Worm (Caenorhabditis elegans) whole organism, L4 larva: Measurements from ENCODE around the gene Y39B6A.34.
A peak's percentile ranks its signal among the peaks of the same experiment; 100 is the strongest.

ENCODE experiments used
- D1046.2 ChIP-seq: fragments of 200-800 bp; sonication (Bioruptor generic); IDR thresholded peaks from 2 replicates; pipeline ENCODE4 v1.3.6; 2022; ENCODE audit warnings: missing genetic modification characterization, missing compliant biosample characterization
- F10B5.3 ChIP-seq: sonication (generic microtip); optimal IDR thresholded peaks from 2 replicates; lab custom pipeline; 2016; ENCODE audit warnings: mild to moderate bottlenecking, missing genetic modification characterization, missing compliant biosample characterization
- F26F4.8 ChIP-seq: fragments of 200-800 bp; sonication (Bioruptor generic); conservative IDR thresholded peaks from 2 replicates; pipeline ENCODE4 v1.3.6; 2022; ENCODE audit warnings: missing genetic modification characterization, missing compliant biosample characterization
- Y105C5A.15 ChIP-seq: fragments of 200-800 bp; sonication (Bioruptor generic); IDR thresholded peaks from 2 replicates; pipeline ENCODE4 v1.3.6; 2022; ENCODE audit warnings: missing genetic modification characterization, missing compliant biosample characterization
- Y48G9A.11 ChIP-seq: fragments of 200-800 bp; sonication (Bioruptor generic); IDR thresholded peaks from 2 replicates; pipeline ENCODE4 v1.3.6; 2022; ENCODE audit warnings: missing genetic modification reagents, missing genetic modification characterization, missing compliant biosample characterization
- aha-1 ChIP-seq: fragments of 150-350 bp; peaks from one replicate; lab custom pipeline; 2014; ENCODE audit warnings: missing biosample characterization, missing genetic modification characterization
- ceh-32 ChIP-seq: sonication (generic microtip); optimal IDR thresholded peaks from 2 replicates; lab custom pipeline; 2016; ENCODE audit warnings: mild to moderate bottlenecking, missing genetic modification characterization, missing compliant biosample characterization; ENCODE audit not compliant: poor library complexity
- ceh-44 ChIP-seq: fragments of 200-800 bp; sonication (Bioruptor generic); IDR thresholded peaks from 2 replicates; pipeline ENCODE4 v1.3.6; 2022; ENCODE audit warnings: missing genetic modification reagents, missing genetic modification characterization, missing compliant biosample characterization
- ceh-82 ChIP-seq: sonication (generic microtip); optimal IDR thresholded peaks from 2 replicates; lab custom pipeline; 2017; ENCODE audit warnings: missing biosample characterization, missing genetic modification characterization
- cey-2 ChIP-seq: sonication (generic microtip); optimal IDR thresholded peaks from 3 replicates; lab custom pipeline; 2017; ENCODE audit warnings: missing genetic modification characterization, mild to moderate bottlenecking, missing compliant biosample characterization, antibody characterized with exemption, borderline replicate concordance; ENCODE audit not compliant: insufficient read depth
- ctbp-1 ChIP-seq: fragments of 200-800 bp; sonication (Bioruptor generic); IDR thresholded peaks from 2 replicates; pipeline ENCODE4 v1.3.6; 2022; ENCODE audit warnings: missing genetic modification reagents, missing genetic modification characterization, missing compliant biosample characterization
- daf-12 ChIP-seq: fragments of 150-350 bp; optimal IDR thresholded peaks from 2 replicates; lab custom pipeline; 2014; ENCODE audit warnings: missing biosample characterization, missing genetic modification reagents, missing genetic modification characterization
- daf-16 ChIP-seq, 3 experiments: sonication (generic microtip); optimal IDR thresholded peaks; 2 replicates each; lab custom pipeline; 2016 to 2017; ENCODE audit warnings: missing genetic modification characterization in 3 of 3, missing genetic modification reagents in 3 of 3, mild to moderate bottlenecking in 2 of 3, missing compliant biosample characterization in 2 of 3, missing biosample characterization in 1 of 3, moderate library complexity in 1 of 3
- daf-19 ChIP-seq: fragments of 200-800 bp; sonication (Bioruptor generic); conservative IDR thresholded peaks from 2 replicates; pipeline ENCODE4 v1.3.6; 2022; ENCODE audit warnings: missing genetic modification characterization, missing compliant biosample characterization
- daf-8 ChIP-seq: fragments of 200-800 bp; sonication (Bioruptor generic); IDR thresholded peaks from 2 replicates; pipeline ENCODE4 v1.3.6; 2022; ENCODE audit warnings: missing genetic modification characterization, missing compliant biosample characterization
- dmd-6 ChIP-seq: fragments of 200-800 bp; sonication (Bioruptor generic); IDR thresholded peaks from 2 replicates; pipeline ENCODE4 v1.3.6; 2022; ENCODE audit warnings: missing genetic modification reagents, missing genetic modification characterization, missing compliant biosample characterization
- dve-1 ChIP-seq: sonication (generic microtip); optimal IDR thresholded peaks from 2 replicates; lab custom pipeline; 2017; ENCODE audit warnings: antibody characterized with exemption, mild to moderate bottlenecking, missing genetic modification characterization, missing compliant biosample characterization; ENCODE audit not compliant: insufficient read depth
- egl-27 ChIP-seq: sonication (generic microtip); optimal IDR thresholded peaks from 3 replicates; lab custom pipeline; 2017; ENCODE audit warnings: missing biosample characterization, missing genetic modification reagents, missing genetic modification characterization
- egl-43 ChIP-seq: fragments of 200-800 bp; sonication (Bioruptor generic); IDR thresholded peaks from 2 replicates; pipeline ENCODE4 v1.3.6; 2022; ENCODE audit warnings: missing genetic modification reagents, missing genetic modification characterization, missing compliant biosample characterization
- fkh-10 ChIP-seq: fragments of 150-350 bp; optimal IDR thresholded peaks from 2 replicates; lab custom pipeline; 2014; ENCODE audit warnings: missing biosample characterization, missing genetic modification reagents, missing genetic modification characterization
- fos-1 ChIP-seq: fragments of 150-350 bp; optimal IDR thresholded peaks from 2 replicates; lab custom pipeline; 2014; ENCODE audit warnings: missing biosample characterization, missing genetic modification characterization
- gei-8 ChIP-seq: fragments of 200-800 bp; sonication (Bioruptor generic); optimal IDR thresholded peaks from 2 replicates; lab custom pipeline; 2018; ENCODE audit warnings: mild to moderate bottlenecking, missing genetic modification characterization, missing compliant biosample characterization
- hif-1 ChIP-seq, 2 experiments: sonication (generic microtip); optimal IDR thresholded peaks; 2 replicates each; lab custom pipeline; 2016 to 2017; ENCODE audit warnings: missing compliant biosample characterization in 2 of 2, missing genetic modification characterization in 2 of 2, missing genetic modification reagents in 2 of 2, missing genotype in 2 of 2, mild to moderate bottlenecking in 1 of 2
- hmg-1.1 ChIP-seq: fragments of 200-800 bp; sonication (Bioruptor generic); IDR thresholded peaks from 2 replicates; pipeline ENCODE4 v1.3.6; 2022; ENCODE audit warnings: missing genetic modification reagents, missing genetic modification characterization, missing compliant biosample characterization
- lin-1 ChIP-seq: fragments of 200-800 bp; sonication (Bioruptor generic); IDR thresholded peaks from 2 replicates; pipeline ENCODE4 v1.3.6; 2022; ENCODE audit warnings: missing genetic modification reagents, missing genetic modification characterization, missing compliant biosample characterization
- lin-39 ChIP-seq: fragments of 150-350 bp; optimal IDR thresholded peaks from 2 replicates; lab custom pipeline; 2014; ENCODE audit warnings: missing biosample characterization, missing genetic modification reagents, missing genetic modification characterization
- madf-5 ChIP-seq, 2 experiments: fragments of 200-800 bp; sonication (Bioruptor generic); IDR thresholded peaks; 2 replicates each; pipeline ENCODE4 v1.3.6; 2022; ENCODE audit warnings: missing compliant biosample characterization in 2 of 2, missing genetic modification characterization in 2 of 2
- mxl-2 ChIP-seq: fragments of 200-800 bp; sonication (Bioruptor generic); conservative IDR thresholded peaks from 2 replicates; pipeline ENCODE4 v1.3.6; 2022; ENCODE audit warnings: missing genetic modification reagents, missing genetic modification characterization, missing compliant biosample characterization
- mxl-3 ChIP-seq: fragments of 200-800 bp; sonication (Bioruptor generic); optimal IDR thresholded peaks from 2 replicates; lab custom pipeline; 2018; ENCODE audit warnings: mild to moderate bottlenecking, missing genetic modification characterization, missing compliant biosample characterization
- nhr-102 ChIP-seq: sonication (generic microtip); optimal IDR thresholded peaks from 2 replicates; lab custom pipeline; 2016; ENCODE audit warnings: mild to moderate bottlenecking, missing genetic modification characterization, moderate library complexity, missing compliant biosample characterization
- nhr-111 ChIP-seq: fragments of 200-800 bp; sonication (Bioruptor generic); optimal IDR thresholded peaks from 2 replicates; lab custom pipeline; 2018; ENCODE audit warnings: mild to moderate bottlenecking, missing genetic modification characterization, missing compliant biosample characterization
- nhr-28 ChIP-seq: fragments of 150-350 bp; optimal IDR thresholded peaks from 2 replicates; lab custom pipeline; 2014; ENCODE audit warnings: missing biosample characterization, missing genetic modification characterization
- nhr-41 ChIP-seq: fragments of 200-800 bp; sonication (Bioruptor generic); IDR thresholded peaks from 2 replicates; pipeline ENCODE4 v1.3.6; 2022; ENCODE audit warnings: missing genetic modification reagents, missing genetic modification characterization, missing compliant biosample characterization
- pha-4 ChIP-seq, 2 experiments: fragments of 150-350 bp in 1 of 2; fragments of 200-800 bp in 1 of 2; sonication (Bioruptor generic) in 1 of 2; IDR thresholded peaks in 1 of 2; optimal IDR thresholded peaks in 1 of 2; 2 replicates each; pipeline versions ENCODE4 v1.3.6 to Lab custom; 2014 to 2022; ENCODE audit warnings: missing genetic modification characterization in 2 of 2, missing genetic modification reagents in 2 of 2, missing biosample characterization in 1 of 2, missing compliant biosample characterization in 1 of 2
- pqm-1 ChIP-seq: sonication (generic microtip); optimal IDR thresholded peaks from 2 replicates; lab custom pipeline; 2017; ENCODE audit warnings: missing biosample characterization, missing genetic modification characterization
- rbr-2 ChIP-seq: sonication (generic microtip); optimal IDR thresholded peaks from 2 replicates; lab custom pipeline; 2016; ENCODE audit warnings: missing genotype, missing genetic modification characterization, missing compliant biosample characterization
- skn-1 ChIP-seq: fragments of 150-350 bp; optimal IDR thresholded peaks from 2 replicates; lab custom pipeline; 2014; ENCODE audit warnings: missing biosample characterization, missing genetic modification characterization
- snpc-1.2 ChIP-seq: fragments of 200-800 bp; sonication (Bioruptor generic); IDR thresholded peaks from 2 replicates; pipeline ENCODE4 v1.3.6; 2022; ENCODE audit warnings: missing genetic modification reagents, missing genetic modification characterization, missing compliant biosample characterization
- spr-3 ChIP-seq: fragments of 200-800 bp; sonication (Bioruptor generic); optimal IDR thresholded peaks from 2 replicates; lab custom pipeline; 2018; ENCODE audit warnings: mild to moderate bottlenecking, missing genetic modification characterization, missing compliant biosample characterization
- tag-97 ChIP-seq: fragments of 200-800 bp; sonication (Bioruptor generic); IDR thresholded peaks from 2 replicates; pipeline ENCODE4 v1.3.6; 2022; ENCODE audit warnings: missing genetic modification characterization, missing compliant biosample characterization
- unc-130 ChIP-seq: sonication (generic microtip); optimal IDR thresholded peaks from 2 replicates; lab custom pipeline; 2016; ENCODE audit warnings: missing genetic modification reagents, missing genetic modification characterization, missing compliant biosample characterization
- zip-11 ChIP-seq: fragments of 200-800 bp; sonication (Bioruptor generic); IDR thresholded peaks from 2 replicates; pipeline ENCODE4 v1.3.6; 2022; ENCODE audit warnings: missing genetic modification characterization, missing compliant biosample characterization
- zip-2 ChIP-seq: fragments of 150-350 bp; optimal IDR thresholded peaks from 2 replicates; lab custom pipeline; 2014; ENCODE audit warnings: missing biosample characterization, missing genetic modification characterization
- ztf-11 ChIP-seq: fragments of 150-350 bp; optimal IDR thresholded peaks from 2 replicates; lab custom pipeline; 2014; ENCODE audit warnings: missing biosample characterization, missing genetic modification characterization

Gene Y39B6A.34

ce11 chrV:18957267-18957843, 43.5 kb upstream of the Y39B6A.34 start, which contains the start of gene hrg-10 (continued):
- TF ChIP-seq skn-1 (tag; lab: Kevin White, UChicago) (no peak), mxl-2 (GFP tag; lab: Robert Waterston, UW) (no peak), dve-1 (tag; lab: Kevin White, UChicago) (peak; percentile 38), nhr-102 (no peak), ceh-32 (tag; lab: Kevin White, UChicago) (no peak), madf-5 (GFP tag; IDR thresholded peaks at IDR 0.05; lab: Robert Waterston, UW) (no peak), F10B5.3 (tag; lab: Kevin White, UChicago) (no peak), mxl-3 (no peak), ceh-82 (tag; lab: Kevin White, UChicago) (no peak), nhr-28 (peak; percentile 41), dmd-6 (GFP tag; lab: Robert Waterston, UW) (peak; percentile 44), snpc-1.2 (GFP tag; lab: Robert Waterston, UW) (no peak), daf-19 (GFP tag; lab: Robert Waterston, UW) (no peak), gei-8 (GFP tag; lab: Kevin White, UChicago) (no peak), Y105C5A.15 (GFP tag; lab: Robert Waterston, UW) (no peak), lin-1 (GFP tag; lab: Robert Waterston, UW) (no peak)
- TF ChIP-seq, all 104 proteins: peak for 7

- TF ChIP-seq lin-1 (GFP tag; lab: Robert Waterston, UW) (no peak), hif-1 (tag; optimal IDR thresholded peaks at IDR 0.05; lab: Kevin White, UChicago) (no peak), fkh-10 (no peak), egl-27 (no peak), ztf-11 (tag; lab: Kevin White, UChicago) (no peak), ceh-32 (tag; lab: Kevin White, UChicago) (no peak), aha-1 (tag; lab: Kevin White, UChicago) (no peak), unc-130 (GFP tag; lab: Kevin White, UChicago) (no peak), zip-11 (GFP tag; lab: Robert Waterston, UW) (no peak), rbr-2 (tag; lab: Kevin White, UChicago) (no peak), nhr-111 (no peak), pqm-1 (tag; lab: Kevin White, UChicago) (no peak), daf-19 (GFP tag; lab: Robert Waterston, UW) (no peak), cey-2 (tag; lab: Kevin White, UChicago) (no peak), ceh-44 (GFP tag; lab: Robert Waterston, UW) (no peak)
Measured at ce11 chrV:18960072-18960471, 40.7 kb upstream of the Y39B6A.34 start, which contains the start of gene ztf-20. ztf-20 (minus strand) TSS chrV:18960172.

DNA sequence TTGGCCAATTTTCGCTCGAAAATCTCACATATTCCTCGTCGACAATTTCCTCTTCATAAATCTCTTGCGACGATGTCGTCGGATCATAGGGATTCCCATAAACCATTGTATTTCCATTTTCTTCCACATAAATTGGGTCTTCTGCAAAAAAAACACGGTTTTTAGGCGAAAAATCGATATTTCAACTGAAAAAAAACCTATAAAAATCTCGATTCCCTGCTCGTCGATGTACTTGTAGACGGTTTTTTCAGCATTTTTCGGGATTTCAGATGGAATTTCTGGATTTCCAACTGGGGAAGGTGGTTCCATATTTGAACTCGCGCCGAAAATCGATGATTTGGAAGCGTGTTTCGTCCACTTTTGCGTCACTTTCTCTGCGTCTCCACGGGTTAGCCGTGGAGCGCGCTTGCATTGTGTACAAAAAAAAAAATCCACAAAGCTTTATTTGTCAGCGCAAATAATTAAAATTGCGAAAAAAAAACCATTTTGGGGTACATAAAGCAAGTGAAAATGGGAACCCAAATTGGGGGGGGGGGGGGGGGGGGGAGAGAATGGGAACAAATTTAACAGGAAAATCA, 33.2 kb upstream of the Y39B6A.34 start, which contains the start of gene Y39B6A.43:
Gene Y39B6A.43, minus strand, starts transcription at position 351 of the 578 bp plus-strand sequence.
- TF ChIP-seq lin-39 (tag; lab: Kevin White, UChicago) (no peak), Y48G9A.11 (GFP tag; lab: Robert Waterston, UW) (peak; percentile 94), zip-11 (GFP tag; lab: Robert Waterston, UW) (no peak), spr-3 (GFP tag; lab: Kevin White, UChicago) (peak; percentile 95), daf-16 (GFP tag; optimal IDR thresholded peaks at IDR 0.05; lab: Kevin White, UChicago) (peak; percentile 39 to 53), daf-16 (tag; optimal IDR thresholded peaks at IDR 0.05; lab: Kevin White, UChicago) (peak; percentile 91), Y105C5A.15 (GFP tag; lab: Robert Waterston, UW) (peak; percentile 69; the same call in 1 of the 2 replicates), tag-97 (GFP tag; lab: Robert Waterston, UW) (0 out of 2 replicates have a peak, but pooled peaks have one; percentile 28), nhr-28 (peak; percentile 91), fos-1 (tag; lab: Kevin White, UChicago) (peak; percentile 48), gei-8 (GFP tag; lab: Kevin White, UChicago) (peak; percentile 24), daf-12 (tag; lab: Kevin White, UChicago) (no peak), ctbp-1 (GFP tag; lab: Robert Waterston, UW) (peak; percentile 95), skn-1 (tag; lab: Kevin White, UChicago) (peak; percentile 80), hmg-1.1 (peak; percentile 97), nhr-111 (peak; percentile 34), nhr-41 (GFP tag; lab: Robert Waterston, UW) (peak; percentile 83), D1046.2 (GFP tag; lab: Robert Waterston, UW) (peak; percentile 82; the same call in 1 of the 2 replicates), zip-2 (tag; lab: Kevin White, UChicago) (peak; percentile 81), unc-130 (GFP tag; lab: Kevin White, UChicago) (peak; percentile 93), pha-4 (GFP tag; IDR thresholded peaks at IDR 0.05; lab: Robert Waterston, UW) (peak; percentile 97), pha-4 (tag; optimal IDR thresholded peaks at IDR 0.05; lab: Kevin White, UChicago) (peak; percentile 94), egl-43 (GFP tag; lab: Robert Waterston, UW) (peak; percentile 93), F26F4.8 (no peak), daf-8 (GFP tag; lab: Robert Waterston, UW) (no peak)
